Worm (Caenorhabditis elegans) whole organism, young adult: ENCODE data around the gene T08B6.9.
"Not testable (repeated sequence)": the region's sequence is repeated elsewhere in the genome, so short reads cannot be mapped to it uniquely, and the experiment has no call there.

Experiments
- B0261.1 ChIP-seq: sonication (generic microtip); optimal IDR thresholded peaks from 2 replicates; lab custom pipeline; 2016; ENCODE audit warnings: mild to moderate bottlenecking, missing genetic modification characterization, moderate library complexity, missing compliant biosample characterization
- Y79H2A.3 ChIP-seq: fragments of 200-800 bp; sonication (Bioruptor generic); conservative IDR thresholded peaks from 2 replicates; pipeline ENCODE4 v1.3.6; 2022; ENCODE audit warnings: missing genetic modification reagents, missing genetic modification characterization, missing compliant biosample characterization
- ama-1 ChIP-seq, 3 experiments: fragments of 150-350 bp in 1 of 3; sonication (generic microtip) in 2 of 3; optimal IDR thresholded peaks; 2 replicates each; lab custom pipeline; 2014 to 2018; ENCODE audit warnings: missing biosample characterization in 2 of 3, missing genetic modification characterization in 2 of 3, missing genetic modification reagents in 2 of 3
- cebp-2 ChIP-seq: fragments of 200-800 bp; sonication (Bioruptor generic); IDR thresholded peaks from 2 replicates; pipeline ENCODE4 v1.3.6; 2022; ENCODE audit warnings: missing genetic modification characterization, missing compliant biosample characterization
- ceh-91 ChIP-seq: fragments of 200-800 bp; sonication (Bioruptor generic); IDR thresholded peaks from 2 replicates; pipeline ENCODE4 v1.3.6; 2022; ENCODE audit warnings: missing genetic modification reagents, missing genetic modification characterization, missing compliant biosample characterization
- madf-3 ChIP-seq: fragments of 200-800 bp; sonication (Bioruptor generic); IDR thresholded peaks from 2 replicates; pipeline ENCODE4 v1.3.6; 2022; ENCODE audit warnings: missing genetic modification reagents, missing genetic modification characterization, missing compliant biosample characterization
- madf-8 ChIP-seq: fragments of 200-800 bp; sonication (Bioruptor generic); conservative IDR thresholded peaks from 2 replicates; pipeline ENCODE4 v1.3.6; 2022; ENCODE audit warnings: missing genetic modification reagents, missing genetic modification characterization, missing compliant biosample characterization
- nfya-1 ChIP-seq: sonication (generic microtip); optimal IDR thresholded peaks from 2 replicates; lab custom pipeline; 2017; ENCODE audit warnings: antibody characterized with exemption, missing compliant biosample characterization, missing genetic modification characterization, borderline replicate concordance; ENCODE audit not compliant: insufficient read depth
- nfya-2 ChIP-seq: fragments of 200-800 bp; sonication (Bioruptor generic); IDR thresholded peaks from 2 replicates; pipeline ENCODE4 v1.3.6; 2022; ENCODE audit warnings: missing genetic modification reagents, missing genetic modification characterization, missing compliant biosample characterization
- pha-4 ChIP-seq: fragments of 150-350 bp; sonication (generic microtip); optimal IDR thresholded peaks from 2 replicates; lab custom pipeline; 2014; ENCODE audit warnings: missing biosample characterization, missing genetic modification reagents, missing genetic modification characterization
- rec-8 ChIP-seq, 2 experiments: sonication (generic microtip); optimal IDR thresholded peaks; 2 replicates each; lab custom pipeline; 2016; ENCODE audit warnings: mild to moderate bottlenecking in 2 of 2, missing genetic modification characterization in 2 of 2, missing genetic modification reagents in 2 of 2, missing genotype in 2 of 2, missing biosample characterization in 1 of 2, missing compliant biosample characterization in 1 of 2, moderate library complexity in 1 of 2
- unc-130 ChIP-seq: sonication (generic microtip); optimal IDR thresholded peaks from 2 replicates; lab custom pipeline; 2016; ENCODE audit warnings: missing genetic modification reagents, missing genetic modification characterization, missing compliant biosample characterization

DNA sequence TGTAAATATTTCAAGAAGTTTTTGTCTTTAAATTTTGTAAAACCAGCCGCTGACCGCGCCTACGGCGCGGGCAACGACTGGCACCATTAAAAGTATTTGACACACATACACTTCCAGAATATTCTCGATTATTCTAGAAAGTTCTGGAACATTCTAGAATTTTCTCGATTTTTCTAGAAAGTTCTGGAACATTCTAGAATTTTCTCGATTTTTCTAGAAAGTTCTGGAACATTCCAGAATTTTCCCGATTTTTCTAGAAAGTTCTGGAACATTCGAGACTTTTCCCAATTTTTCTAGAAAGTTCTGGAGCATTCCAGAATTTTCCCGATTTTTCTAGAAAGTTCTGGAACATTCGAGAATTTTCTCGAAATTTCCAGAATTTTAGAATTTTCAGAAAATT is 30.0 kb downstream of the T08B6.9 start:
- not testable (repeated sequence) for TF ChIP-seq madf-8 (GFP tag; lab: Robert Waterston, UW); nfya-2; cebp-2 (GFP tag; lab: Robert Waterston, UW); unc-130 (GFP tag; lab: Kevin White, UChicago); Y79H2A.3 (GFP tag; lab: Robert Waterston, UW); pha-4 (tag; lab: Kevin White, UChicago); ceh-91; madf-3; B0261.1 (tag; lab: Kevin White, UChicago); ama-1 (optimal IDR thresholded peaks at IDR 0.05; lab: Kevin White, UChicago); ama-1 (GFP tag; optimal IDR thresholded peaks at IDR 0.05; lab: Kevin White, UChicago); rec-8 (tag; optimal IDR thresholded peaks at IDR 0.05; lab: Kevin White, UChicago); nfya-1 (tag; lab: Kevin White, UChicago)
